Fruit fly (Drosophila melanogaster): ENCODE results near the gene Wdr82.

Wdr82 gene

DNA sequence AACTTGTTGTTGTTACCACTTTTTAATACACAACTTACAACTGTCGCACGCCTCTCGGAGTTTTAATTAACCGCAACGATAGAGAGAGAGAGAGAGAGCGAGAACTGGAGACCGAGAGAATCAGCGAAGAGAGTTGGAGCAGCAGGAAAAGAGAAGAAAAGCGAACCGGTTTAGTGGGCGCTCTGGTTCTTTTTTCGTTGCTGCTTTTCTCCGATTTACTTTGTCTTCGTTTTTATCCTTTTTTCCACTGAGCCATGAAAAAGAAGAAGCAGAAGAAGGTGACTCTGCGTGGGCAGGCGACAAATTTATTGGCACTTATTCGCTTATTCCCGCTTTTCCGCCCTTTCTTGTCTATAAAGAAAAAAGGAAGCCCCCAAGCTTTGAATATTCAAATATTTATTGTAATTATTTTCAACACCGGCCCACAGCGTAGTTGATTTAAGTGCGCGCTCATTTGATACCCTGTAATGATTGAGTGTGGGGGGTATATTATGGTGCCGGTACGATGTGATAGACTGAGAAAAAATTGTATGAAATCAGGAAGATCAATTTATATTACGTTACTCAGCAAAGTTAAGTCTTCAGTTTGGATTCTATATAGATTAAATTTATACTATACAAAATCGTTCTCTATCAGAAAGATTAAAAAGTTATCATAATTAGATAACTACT lies 46.1 kb downstream of the Wdr82 start:
- TF ChIP-seq Vsx2 (GFP tag; optimal IDR thresholded peaks at IDR 0.05; ENCODE audit: partially characterized antibody) (peak; percentile 76), dl (GFP tag; optimal IDR thresholded peaks at IDR 0.05; ENCODE audit: insufficient read depth in 1 of 2, partially characterized antibody in 2 of 2) (peak; percentile 31 to 83), Mio (GFP tag; optimal IDR thresholded peaks at IDR 0.05) (no peak), sv (GFP tag; optimal IDR thresholded peaks at IDR 0.05) (no peak), dmrt93B (GFP tag; optimal IDR thresholded peaks at IDR 0.05) (no peak), Myc (optimal IDR thresholded peaks at IDR 0.05) (no peak), OdsH (GFP tag; optimal IDR thresholded peaks at IDR 0.05) (no peak), Rel (GFP tag; optimal IDR thresholded peaks at IDR 0.05) (no peak), Rel (tag; optimal IDR thresholded peaks at IDR 0.05) (no peak), Abd-B (GFP tag; optimal IDR thresholded peaks at IDR 0.05) (no peak), Hnf4 (GFP tag; optimal IDR thresholded peaks at IDR 0.05) (no peak), jim (GFP tag; optimal IDR thresholded peaks at IDR 0.05) (no peak), brk (GFP tag; optimal IDR thresholded peaks at IDR 0.05) (no peak), Dif (GFP tag; optimal IDR thresholded peaks at IDR 0.05; ENCODE audit: partially characterized antibody) (peak; percentile 76), tai (GFP tag; optimal IDR thresholded peaks at IDR 0.05) (no peak), br (GFP tag; optimal IDR thresholded peaks at IDR 0.05) (no peak), h (GFP tag; optimal IDR thresholded peaks at IDR 0.05) (no peak), psq (GFP tag; optimal IDR thresholded peaks at IDR 0.05) (peak; percentile 59), Sp1 (GFP tag; optimal IDR thresholded peaks at IDR 0.05) (no peak)

DNA sequence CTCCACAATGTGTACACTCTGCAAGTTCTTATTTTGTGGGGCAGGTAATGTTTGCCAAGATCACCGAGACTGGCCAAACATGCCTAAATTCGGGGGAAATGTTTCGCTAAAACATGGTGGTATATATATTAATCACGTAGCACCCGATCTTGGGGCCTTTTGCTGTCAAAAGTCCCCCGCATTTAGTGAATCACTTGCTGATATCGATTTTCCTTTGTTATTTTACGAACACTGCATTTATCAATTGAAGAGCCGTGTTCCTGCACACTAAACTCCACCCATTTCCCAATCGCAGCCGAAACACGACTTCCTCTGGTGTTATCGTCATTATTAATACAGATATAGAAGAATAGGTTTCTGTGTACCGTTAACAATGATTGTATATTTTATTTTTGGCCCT lies 47.5 kb downstream of the Wdr82 start:
- TF ChIP-seq rgr (GFP tag; optimal IDR thresholded peaks at IDR 0.05): no peak
- TF ChIP-seq Sp1 (GFP tag; optimal IDR thresholded peaks at IDR 0.05): no peak
- TF ChIP-seq h (GFP tag; optimal IDR thresholded peaks at IDR 0.05): no peak
- TF ChIP-seq Rel (GFP tag; optimal IDR thresholded peaks at IDR 0.05): no peak
- peak; percentile 92 for TF ChIP-seq Rel (tag; optimal IDR thresholded peaks at IDR 0.05)
- no peak for TF ChIP-seq Vsx2 (GFP tag; optimal IDR thresholded peaks at IDR 0.05; ENCODE audit: partially characterized antibody)
- no peak for TF ChIP-seq dmrt93B (GFP tag; optimal IDR thresholded peaks at IDR 0.05)

DNA sequence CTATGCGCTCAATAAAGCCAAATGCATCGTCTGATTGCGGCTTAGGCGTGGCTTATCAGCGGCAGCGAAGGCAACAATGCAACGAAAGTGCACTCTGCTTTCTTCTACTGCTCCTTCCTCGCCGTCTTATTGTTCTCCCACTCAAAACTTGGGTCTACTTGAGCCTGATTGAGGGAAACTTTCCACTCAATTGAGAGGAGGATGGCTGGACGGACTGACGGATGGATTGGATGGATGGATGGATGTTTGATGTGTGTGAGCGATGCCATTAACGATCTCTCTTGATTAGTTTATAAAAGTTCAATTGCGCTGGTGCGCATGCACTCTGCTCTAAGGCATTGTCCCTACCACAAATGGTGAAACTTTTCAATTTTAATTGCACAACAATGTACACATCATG lies 48.8 kb downstream of the Wdr82 start:
- TF ChIP-seq br (GFP tag; optimal IDR thresholded peaks at IDR 0.05) (no peak), Dif (GFP tag; optimal IDR thresholded peaks at IDR 0.05; ENCODE audit: partially characterized antibody) (no peak), N (GFP tag; optimal IDR thresholded peaks at IDR 0.05) (no peak), brk (GFP tag; optimal IDR thresholded peaks at IDR 0.05) (no peak)

DNA sequence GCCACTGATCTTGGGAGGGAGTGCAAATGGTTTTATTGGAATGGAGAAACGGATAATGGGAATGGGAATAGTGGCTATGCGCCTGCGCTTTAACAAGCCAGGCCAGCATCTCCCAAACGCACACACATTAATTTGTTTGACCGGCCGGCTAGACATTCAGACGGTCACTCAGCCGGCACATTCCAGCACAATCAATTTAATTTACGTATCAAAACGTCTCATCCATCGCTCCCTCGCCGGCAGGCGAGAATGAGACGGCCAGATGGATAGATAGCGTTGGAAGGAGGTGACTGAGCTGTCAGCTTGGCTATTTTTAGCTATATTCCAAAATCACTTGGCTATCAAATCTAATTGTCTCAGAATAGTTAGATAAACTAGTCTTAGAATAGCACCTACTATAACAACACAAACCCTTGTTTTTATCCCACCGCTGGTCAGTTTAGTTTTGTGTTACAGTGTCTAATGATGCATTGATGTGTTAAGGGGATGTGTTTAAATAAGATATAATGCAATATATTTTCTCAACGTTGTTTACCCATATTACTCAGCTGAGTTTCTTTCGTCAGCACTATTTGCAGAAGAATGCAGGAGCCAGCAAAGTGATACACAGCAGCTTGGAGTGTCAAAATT lies 49.3 kb downstream of the Wdr82 start:
- TF ChIP-seq sv (GFP tag; optimal IDR thresholded peaks at IDR 0.05) (no peak), rgr (GFP tag; optimal IDR thresholded peaks at IDR 0.05) (peak; percentile 23), foxo (GFP tag; optimal IDR thresholded peaks at IDR 0.05) (no peak), psq (GFP tag; optimal IDR thresholded peaks at IDR 0.05) (peak; percentile 32), h (GFP tag; optimal IDR thresholded peaks at IDR 0.05) (peak; percentile 68), Hr83 (GFP tag; optimal IDR thresholded peaks at IDR 0.05; ENCODE audit: poor library complexity, severe bottlenecking) (peak; percentile 31), sage (GFP tag; optimal IDR thresholded peaks at IDR 0.05) (peak; percentile 9), fru (GFP tag; optimal IDR thresholded peaks at IDR 0.05) (peak; percentile 49), dmrt93B (GFP tag; optimal IDR thresholded peaks at IDR 0.05) (no peak), Dif (GFP tag; optimal IDR thresholded peaks at IDR 0.05; ENCODE audit: partially characterized antibody) (no peak), OdsH (GFP tag; optimal IDR thresholded peaks at IDR 0.05) (peak; percentile 43), Myc (optimal IDR thresholded peaks at IDR 0.05) (peak; percentile 59), tai (GFP tag; optimal IDR thresholded peaks at IDR 0.05) (peak; percentile 33), Hnf4 (GFP tag; optimal IDR thresholded peaks at IDR 0.05) (peak; percentile 59), br (GFP tag; optimal IDR thresholded peaks at IDR 0.05) (peak; percentile 26)

DNA sequence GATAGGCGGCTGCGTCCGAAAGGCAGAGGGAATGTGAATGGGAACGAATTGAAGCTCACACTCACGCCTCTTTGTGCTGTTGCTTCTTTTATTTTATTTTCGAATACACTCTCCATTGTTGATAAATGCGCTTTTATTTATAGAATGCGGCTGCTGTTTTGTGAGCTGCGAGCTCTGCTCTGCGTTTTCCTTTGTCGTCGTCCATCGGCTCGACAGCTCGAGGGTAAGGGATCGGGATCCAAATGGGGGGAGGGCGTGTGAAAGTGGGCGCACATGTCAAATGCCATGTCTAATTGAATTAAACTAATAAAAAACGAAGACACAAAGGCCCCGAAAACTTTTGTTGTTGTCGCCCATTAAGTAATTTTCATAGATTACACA lies 49.8 kb downstream of the Wdr82 start:
- TF ChIP-seq Hnf4 (GFP tag; optimal IDR thresholded peaks at IDR 0.05) (no peak), CG32264 (GFP tag; optimal IDR thresholded peaks at IDR 0.05) (no peak), Rel (GFP tag; optimal IDR thresholded peaks at IDR 0.05) (no peak), Rel (tag; optimal IDR thresholded peaks at IDR 0.05) (peak; percentile 8), h (GFP tag; optimal IDR thresholded peaks at IDR 0.05) (peak; percentile 6), brk (GFP tag; optimal IDR thresholded peaks at IDR 0.05) (peak; percentile 38), br (GFP tag; optimal IDR thresholded peaks at IDR 0.05) (no peak)
